Fruit fly (Drosophila melanogaster): Measurements from ENCODE around the gene Aven.

Gene Aven

dm6 chrX:12673833-12674541 lies 44.5 kb upstream of the Aven start (continued):
- no peak for TF ChIP-seq Meics (GFP tag; optimal IDR thresholded peaks at IDR 0.05)
- TF ChIP-seq CG8281 (tag; optimal IDR thresholded peaks at IDR 0.05): no peak
- TF ChIP-seq CG9609 (GFP tag; optimal IDR thresholded peaks at IDR 0.05): no peak
- no peak for TF ChIP-seq CG6813 (GFP tag; optimal IDR thresholded peaks at IDR 0.05)
- peak; percentile 100 for TF ChIP-seq Blimp-1 (GFP tag; optimal IDR thresholded peaks at IDR 0.05)
- TF ChIP-seq row (GFP tag; IDR thresholded peaks at IDR 0.05): no peak
- TF ChIP-seq CG7372 (GFP tag; IDR thresholded peaks at IDR 0.05): no peak
- no peak for TF ChIP-seq CG11456 (GFP tag; IDR thresholded peaks at IDR 0.05)
- no peak for TF ChIP-seq CG13424 (tag; optimal IDR thresholded peaks at IDR 0.05)
- TF ChIP-seq CG13123 (GFP tag; optimal IDR thresholded peaks at IDR 0.05): no peak
- no peak for TF ChIP-seq wek (GFP tag; optimal IDR thresholded peaks at IDR 0.05)
- peak; percentile 64 for TF ChIP-seq Med (GFP tag)
- no peak for TF ChIP-seq CG32532 (GFP tag; IDR thresholded peaks at IDR 0.05)
- no peak for TF ChIP-seq stwl (tag; optimal IDR thresholded peaks at IDR 0.05)
- peak; percentile 49 for TF ChIP-seq CG1832 (GFP tag; optimal IDR thresholded peaks at IDR 0.05)
- TF ChIP-seq Nf-YB (GFP tag; optimal IDR thresholded peaks at IDR 0.05): peak; percentile 10
- TF ChIP-seq CG14014 (GFP tag; IDR thresholded peaks at IDR 0.05): no peak
- peak; percentile 20 for TF ChIP-seq gcm (GFP tag; optimal IDR thresholded peaks at IDR 0.05)
- TF ChIP-seq HHEX (GFP tag; optimal IDR thresholded peaks at IDR 0.05): no peak
- no peak for TF ChIP-seq Dp (GFP tag; optimal IDR thresholded peaks at IDR 0.05)
- no peak for TF ChIP-seq HLH4C (GFP tag; IDR thresholded peaks at IDR 0.05; ENCODE audit: partially characterized antibody)
- no peak for TF ChIP-seq Optix (GFP tag; IDR thresholded peaks at IDR 0.05)
- peak; percentile 1 for TF ChIP-seq CG8924 (tag; optimal IDR thresholded peaks at IDR 0.05)
- TF ChIP-seq CG33557 (GFP tag; optimal IDR thresholded peaks at IDR 0.05): peak; percentile 75
- TF ChIP-seq Ravus (GFP tag; IDR thresholded peaks at IDR 0.05): no peak
- TF ChIP-seq Chrac-16 (GFP tag; optimal IDR thresholded peaks at IDR 0.05): no peak
- no peak for TF ChIP-seq bowl (GFP tag; IDR thresholded peaks at IDR 0.05)
- TF ChIP-seq CG2712 (tag; optimal IDR thresholded peaks at IDR 0.05): peak; percentile 15
- no peak for TF ChIP-seq ara (GFP tag; IDR thresholded peaks at IDR 0.05)
- peak; percentile 4 for TF ChIP-seq CG17568 (GFP tag; optimal IDR thresholded peaks at IDR 0.05)
- TF ChIP-seq zf30C (GFP tag; optimal IDR thresholded peaks at IDR 0.05): no peak
- no peak for TF ChIP-seq CG34376 (GFP tag; optimal IDR thresholded peaks at IDR 0.05)
- TF ChIP-seq CG4707 (GFP tag; optimal IDR thresholded peaks at IDR 0.05): no peak
- no peak for TF ChIP-seq psq (GFP tag; optimal IDR thresholded peaks at IDR 0.05)
- peak; percentile 6 for TF ChIP-seq CG10267 (tag; optimal IDR thresholded peaks at IDR 0.05)
- TF ChIP-seq vfl (GFP tag; optimal IDR thresholded peaks at IDR 0.05): no peak
- TF ChIP-seq HmgZ (tag; optimal IDR thresholded peaks at IDR 0.05): no peak
- TF ChIP-seq sr (GFP tag; IDR thresholded peaks at IDR 0.05): no peak
- TF ChIP-seq pfk (GFP tag; optimal IDR thresholded peaks at IDR 0.05): peak; percentile 77
- no peak for TF ChIP-seq E2f1 (GFP tag; IDR thresholded peaks at IDR 0.05)
- TF ChIP-seq lola (GFP tag; optimal IDR thresholded peaks at IDR 0.05): peak in 1 of 3 experiments; percentile 34
- no peak for TF ChIP-seq bigmax (GFP tag; optimal IDR thresholded peaks at IDR 0.05)
- TF ChIP-seq CG12391 (tag; optimal IDR thresholded peaks at IDR 0.05): no peak
- peak; percentile 16 for TF ChIP-seq cg (GFP tag; optimal IDR thresholded peaks at IDR 0.05)
- TF ChIP-seq odd (GFP tag; optimal IDR thresholded peaks at IDR 0.05): no peak
- no peak for TF ChIP-seq croc (GFP tag; conservative IDR thresholded peaks at IDR 0.05)
- TF ChIP-seq CG6175 (GFP tag; IDR thresholded peaks at IDR 0.05): no peak
- no peak for TF ChIP-seq kay (GFP tag; optimal IDR thresholded peaks at IDR 0.05)
- no peak for TF ChIP-seq esg (GFP tag; conservative IDR thresholded peaks at IDR 0.05)
- TF ChIP-seq crc (GFP tag; optimal IDR thresholded peaks at IDR 0.05): no peak
